Worm (Caenorhabditis elegans): ENCODE data around the gene T10F2.2.

DNA sequence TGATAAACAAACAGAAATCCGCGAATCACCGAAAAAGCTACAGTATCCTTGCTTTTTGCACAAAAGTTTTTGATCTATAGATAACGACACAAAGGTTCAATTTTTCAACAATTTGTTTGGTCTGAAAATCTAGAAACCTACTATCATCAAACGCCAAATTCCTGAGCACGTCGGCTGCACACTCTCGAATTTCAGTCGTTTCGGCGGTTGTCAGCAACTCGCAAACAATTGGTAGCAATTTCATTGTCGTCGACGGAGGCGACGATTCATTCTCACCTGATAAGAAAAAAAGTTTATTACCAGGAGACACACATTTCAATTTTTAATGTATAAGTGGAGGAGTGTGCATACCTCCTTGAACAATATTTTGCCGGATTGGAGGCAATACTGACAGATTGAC is 19.2 kb downstream of the T10F2.2 start:
- no peak for TF ChIP-seq ama-1 (optimal IDR thresholded peaks at IDR 0.05)
- no peak for TF ChIP-seq aly-1 (tag; optimal IDR thresholded peaks at IDR 0.05)
- TF ChIP-seq F13C5.2 (tag; optimal IDR thresholded peaks at IDR 0.05) = no peak
- no peak for TF ChIP-seq hmbx-1 (tag; optimal IDR thresholded peaks at IDR 0.05)
- TF ChIP-seq tra-4 (tag; optimal IDR thresholded peaks at IDR 0.05) = no peak
- TF ChIP-seq hnd-1 (tag; optimal IDR thresholded peaks at IDR 0.05) = no peak
- TF ChIP-seq B0310.2 (tag; optimal IDR thresholded peaks at IDR 0.05) = no peak
- no peak for TF ChIP-seq ceh-36 (tag; optimal IDR thresholded peaks at IDR 0.05)
- no peak for TF ChIP-seq ceh-13 (GFP tag; optimal IDR thresholded peaks at IDR 0.05)
- TF ChIP-seq sea-1 (GFP tag; conservative IDR thresholded peaks at IDR 0.05) = no peak
- no peak for TF ChIP-seq pes-1 (GFP tag; IDR thresholded peaks at IDR 0.05)
- TF ChIP-seq flt-1 (GFP tag; IDR thresholded peaks at IDR 0.05) = no peak
- no peak for TF ChIP-seq tbx-37 (GFP tag; conservative IDR thresholded peaks at IDR 0.05)
- TF ChIP-seq tbx-11 (GFP tag; IDR thresholded peaks at IDR 0.05) = no peak

All from whole organism, early embryonic.